Worm (Caenorhabditis elegans) whole organism, early embryonic: ENCODE measurements around the gene flcn-1.
"Not testable (repeated sequence)": the region's sequence is repeated elsewhere in the genome, so short reads cannot be mapped to it uniquely, and the experiment has no call there.

Source experiments
- B0310.2 ChIP-seq: sonication (generic microtip); optimal IDR thresholded peaks from 2 replicates; lab custom pipeline; 2016; ENCODE audit warnings: mild to moderate bottlenecking, missing genetic modification characterization, missing compliant biosample characterization
- F13C5.2 ChIP-seq: sonication (generic microtip); optimal IDR thresholded peaks from 2 replicates; lab custom pipeline; 2017; ENCODE audit warnings: mild to moderate bottlenecking, missing genetic modification characterization, inconsistent platforms, missing compliant biosample characterization
- aly-1 ChIP-seq: sonication (generic microtip); optimal IDR thresholded peaks from 2 replicates; lab custom pipeline; 2016; ENCODE audit warnings: missing genetic modification characterization, missing compliant biosample characterization
- ama-1 ChIP-seq: fragments of 150-350 bp; optimal IDR thresholded peaks from 2 replicates; lab custom pipeline; 2014
- ceh-13 ChIP-seq: fragments of 200-800 bp; sonication (Bioruptor generic); optimal IDR thresholded peaks from 2 replicates; lab custom pipeline; 2018; ENCODE audit warnings: mild to moderate bottlenecking, missing genetic modification characterization, missing compliant biosample characterization
- ceh-36 ChIP-seq: sonication (generic microtip); optimal IDR thresholded peaks from 2 replicates; lab custom pipeline; 2016; ENCODE audit warnings: missing genetic modification characterization, inconsistent platforms, missing compliant biosample characterization
- ets-7 ChIP-seq: sonication (generic microtip); optimal IDR thresholded peaks from 2 replicates; lab custom pipeline; 2016; ENCODE audit warnings: missing genotype, missing genetic modification characterization, missing compliant biosample characterization
- flt-1 ChIP-seq: fragments of 200-800 bp; sonication (Bioruptor generic); IDR thresholded peaks from 2 replicates; pipeline ENCODE4 v1.3.6; 2022; ENCODE audit warnings: missing genetic modification characterization, missing compliant biosample characterization
- hmbx-1 ChIP-seq: sonication (generic microtip); optimal IDR thresholded peaks from 2 replicates; lab custom pipeline; 2016; ENCODE audit warnings: mild to moderate bottlenecking, missing genetic modification characterization, missing compliant biosample characterization
- hmg-4 ChIP-seq: fragments of 200-800 bp; sonication (Bioruptor generic); optimal IDR thresholded peaks from 2 replicates; lab custom pipeline; 2018; ENCODE audit warnings: mild to moderate bottlenecking, missing genetic modification characterization, missing compliant biosample characterization
- hnd-1 ChIP-seq: sonication (generic microtip); optimal IDR thresholded peaks from 2 replicates; lab custom pipeline; 2016; ENCODE audit warnings: missing genetic modification characterization, missing compliant biosample characterization
- pes-1 ChIP-seq: fragments of 200-800 bp; sonication (Bioruptor generic); IDR thresholded peaks from 2 replicates; pipeline ENCODE4 v1.3.6; 2022; ENCODE audit warnings: missing genetic modification reagents, missing genetic modification characterization, missing compliant biosample characterization
- scrt-1 ChIP-seq: fragments of 200-800 bp; sonication (Bioruptor generic); IDR thresholded peaks from 2 replicates; pipeline ENCODE4 v1.3.6; 2022; ENCODE audit warnings: missing genetic modification characterization, missing compliant biosample characterization
- sea-1 ChIP-seq: fragments of 200-800 bp; sonication (Bioruptor generic); conservative IDR thresholded peaks from 2 replicates; pipeline ENCODE4 v1.3.6; 2022; ENCODE audit warnings: missing genetic modification characterization, missing compliant biosample characterization
- tbx-11 ChIP-seq: fragments of 200-800 bp; sonication (Bioruptor generic); IDR thresholded peaks from 2 replicates; pipeline ENCODE4 v1.3.6; 2022; ENCODE audit warnings: missing genetic modification characterization, missing compliant biosample characterization
- tbx-37 ChIP-seq: fragments of 200-800 bp; sonication (Bioruptor generic); conservative IDR thresholded peaks from 2 replicates; pipeline ENCODE4 v1.3.6; 2022; ENCODE audit warnings: missing genetic modification reagents, missing genetic modification characterization, missing compliant biosample characterization
- tra-4 ChIP-seq: sonication (generic microtip); optimal IDR thresholded peaks from 2 replicates; lab custom pipeline; 2017; ENCODE audit warnings: missing genetic modification characterization, missing compliant biosample characterization

The flcn-1 gene

ce11 chrII:6897507-6897906, 31.1 kb upstream of the flcn-1 start, which contains the start of gene C44B7.11:
Gene C44B7.11 (minus strand): TSS chrII:6897540.
- TF ChIP-seq ets-7 (tag; lab: Kevin White, UChicago) (no peak), scrt-1 (GFP tag; lab: Robert Waterston, UW) (no peak), sea-1 (GFP tag; lab: Robert Waterston, UW) (no peak), ama-1 (lab: Kevin White, UChicago) (no peak), tra-4 (tag; lab: Kevin White, UChicago) (no peak), aly-1 (tag; lab: Kevin White, UChicago) (no peak), tbx-11 (GFP tag; lab: Robert Waterston, UW) (no peak), B0310.2 (tag; lab: Kevin White, UChicago) (no peak), tbx-37 (GFP tag; lab: Robert Waterston, UW) (no peak), hmg-4 (no peak), hnd-1 (no peak), ceh-36 (no peak), ceh-13 (GFP tag; lab: Kevin White, UChicago) (no peak)

DNA sequence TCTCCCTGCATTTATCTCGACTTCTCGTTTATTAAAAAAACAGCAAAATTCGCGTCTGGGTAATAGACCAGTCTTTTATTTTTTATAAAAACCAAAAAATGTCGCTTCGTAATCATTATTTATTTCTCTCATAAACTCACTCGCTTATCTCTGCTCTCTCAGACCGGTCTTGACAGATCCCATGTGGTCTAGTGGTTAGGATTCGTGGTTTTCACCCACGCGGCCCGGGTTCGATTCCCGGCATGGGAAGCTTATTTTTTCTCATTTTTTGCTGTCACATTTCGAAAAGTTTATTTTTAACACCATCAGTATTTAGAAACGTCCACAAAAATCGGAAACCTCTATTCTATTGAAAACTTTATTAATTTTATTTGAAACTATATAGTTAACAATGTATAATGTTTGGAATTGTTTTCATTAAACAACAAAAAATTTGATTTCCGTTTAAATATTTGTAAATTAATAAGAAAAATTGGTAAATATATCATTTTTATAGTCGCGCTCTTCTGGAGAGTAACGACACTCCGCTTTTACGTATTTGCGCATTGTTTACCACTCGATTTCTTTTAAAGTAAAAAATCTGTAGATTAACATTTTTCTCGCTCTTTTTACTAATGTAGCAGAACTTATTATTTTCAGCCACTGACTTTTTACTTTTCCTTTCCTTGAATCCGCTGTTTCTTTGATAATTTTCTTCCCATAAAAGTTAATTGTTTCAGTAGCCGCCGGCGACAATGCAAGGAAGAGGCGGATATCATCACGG, 30.4 kb upstream of the flcn-1 start, which contains the start of gene hrpl-1:
Gene hrpl-1, plus strand, starts transcription at position 713 of the 763 bp plus-strand sequence.
- TF ChIP-seq flt-1 (GFP tag; lab: Robert Waterston, UW) (peak; percentile 74), aly-1 (tag; lab: Kevin White, UChicago) (peak; percentile 25), ama-1 (lab: Kevin White, UChicago) (no peak), scrt-1 (GFP tag; lab: Robert Waterston, UW) (peak; percentile 80), pes-1 (GFP tag; lab: Robert Waterston, UW) (no peak; the same call in 1 of the 2 replicates), tbx-37 (GFP tag; lab: Robert Waterston, UW) (no peak; the same call in 1 of the 2 replicates), tbx-11 (GFP tag; lab: Robert Waterston, UW) (peak; percentile 69), hmbx-1 (tag; lab: Kevin White, UChicago) (peak; percentile 4), hnd-1 (peak; percentile 3), hmg-4 (peak; percentile 63), F13C5.2 (tag; lab: Kevin White, UChicago) (no peak), ets-7 (tag; lab: Kevin White, UChicago) (no peak), ceh-36 (peak; percentile 89), sea-1 (GFP tag; lab: Robert Waterston, UW) (0 out of 2 replicates have a peak, but pooled peaks have one; percentile 72), ceh-13 (GFP tag; lab: Kevin White, UChicago) (peak; percentile 27), B0310.2 (tag; lab: Kevin White, UChicago) (no peak), tra-4 (tag; lab: Kevin White, UChicago) (no peak)

DNA sequence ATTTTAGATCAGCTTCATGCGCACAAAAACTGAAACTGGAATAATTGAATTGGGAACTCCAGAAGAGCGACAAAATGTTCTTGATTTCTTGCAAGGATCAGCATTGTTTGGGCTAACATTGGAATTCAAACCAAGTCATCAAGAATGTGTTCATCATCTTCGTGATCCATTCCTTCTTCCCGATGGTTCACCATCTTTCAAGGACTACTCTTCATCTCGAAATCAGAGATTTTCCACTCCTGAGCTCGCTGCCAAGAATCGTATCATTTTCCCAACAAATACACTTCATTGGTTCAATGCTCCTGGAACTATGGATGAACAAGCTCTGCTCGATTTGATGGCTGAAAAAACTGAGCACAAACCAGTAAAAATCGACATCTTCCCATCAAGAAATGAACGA, 27.9 kb upstream of the flcn-1 start:
- no peak for TF ChIP-seq flt-1 (GFP tag; lab: Robert Waterston, UW)
- no peak for TF ChIP-seq hmbx-1 (tag; lab: Kevin White, UChicago)
- no peak for TF ChIP-seq scrt-1 (GFP tag; lab: Robert Waterston, UW)
- no peak for TF ChIP-seq ama-1 (lab: Kevin White, UChicago)
- no peak for TF ChIP-seq F13C5.2 (tag; lab: Kevin White, UChicago)
- no peak for TF ChIP-seq ceh-36
- no peak for TF ChIP-seq aly-1 (tag; lab: Kevin White, UChicago)
- TF ChIP-seq hmg-4, result no peak
- no peak for TF ChIP-seq ets-7 (tag; lab: Kevin White, UChicago)

DNA sequence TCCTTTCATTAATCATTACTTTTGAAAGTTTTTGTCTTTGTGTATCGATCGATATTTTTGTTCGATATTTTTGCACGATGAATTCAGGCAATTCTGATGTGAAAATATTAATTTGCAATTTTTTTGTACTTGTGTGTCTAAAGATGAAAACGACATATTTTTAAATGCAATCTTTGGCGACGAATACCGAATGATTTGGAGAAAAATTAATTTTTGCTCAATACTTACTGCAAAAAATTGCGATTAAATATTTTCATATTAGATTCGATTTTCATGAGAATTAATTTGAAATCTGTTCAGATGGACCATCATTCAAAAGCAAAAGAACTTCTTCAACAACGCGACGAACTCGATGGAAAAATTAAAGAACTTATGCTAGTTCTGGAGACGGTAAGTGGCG, 26.8 kb upstream of the flcn-1 start, which contains the start of gene psmd-9:
Gene psmd-9, plus strand, starts transcription at position 301 of the 400 bp plus-strand sequence.
- no peak for TF ChIP-seq tbx-11 (GFP tag; lab: Robert Waterston, UW)
- no peak for TF ChIP-seq flt-1 (GFP tag; lab: Robert Waterston, UW)

DNA sequence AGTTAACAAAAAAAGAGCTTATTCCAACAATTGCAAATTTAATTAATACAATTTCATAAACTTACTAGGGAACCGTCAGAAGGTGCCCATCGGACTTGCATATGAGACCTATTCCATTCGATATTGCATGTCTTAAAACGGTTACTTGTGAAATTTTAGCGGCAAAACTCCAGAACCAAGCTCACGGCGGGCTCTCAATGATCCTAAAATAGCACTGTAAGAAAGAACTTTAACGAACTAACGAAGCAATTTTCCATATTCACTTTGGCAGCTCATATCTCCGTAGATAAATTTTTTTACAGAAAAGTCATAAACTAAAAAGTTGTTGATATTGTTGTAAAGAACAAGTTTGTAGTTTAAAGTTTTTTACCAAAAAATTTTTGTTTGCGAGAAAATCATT, 20.9 kb upstream of the flcn-1 start, which contains the start of gene B0252.3:
Gene B0252.3, minus strand, starts transcription at position 101 of the 400 bp plus-strand sequence.
- TF ChIP-seq scrt-1 (GFP tag; lab: Robert Waterston, UW); sea-1 (GFP tag; lab: Robert Waterston, UW); tra-4 (tag; lab: Kevin White, UChicago): not testable (repeated sequence)

DNA sequence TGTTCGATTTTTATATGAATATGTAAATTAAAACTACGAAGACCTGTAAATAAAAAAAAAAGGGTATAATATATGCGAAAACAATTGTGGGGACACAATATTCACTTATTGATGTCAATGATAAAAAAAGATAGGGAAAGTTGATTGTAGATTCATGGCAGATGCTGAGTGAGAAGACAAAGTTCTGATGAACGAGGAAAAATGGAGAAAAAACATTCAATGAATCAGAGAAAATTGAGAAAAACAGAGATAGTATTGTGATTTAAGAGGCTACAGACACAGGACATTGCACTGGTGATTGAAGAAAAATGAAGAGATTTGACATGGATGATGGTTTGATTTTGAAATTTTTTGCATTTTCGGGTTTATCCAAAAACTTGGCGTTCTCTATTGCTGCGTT, 19.9 kb upstream of the flcn-1 start:
- no peak for TF ChIP-seq tra-4 (tag; lab: Kevin White, UChicago)
- TF ChIP-seq flt-1 (GFP tag; lab: Robert Waterston, UW), result no peak
- TF ChIP-seq ceh-36, result no peak
- TF ChIP-seq ceh-13 (GFP tag; lab: Kevin White, UChicago), result no peak
- no peak for TF ChIP-seq tbx-37 (GFP tag; lab: Robert Waterston, UW)
- TF ChIP-seq hnd-1, result no peak
- TF ChIP-seq ama-1 (lab: Kevin White, UChicago), result no peak
- no peak for TF ChIP-seq tbx-11 (GFP tag; lab: Robert Waterston, UW)
- no peak for TF ChIP-seq B0310.2 (tag; lab: Kevin White, UChicago)
- TF ChIP-seq hmg-4, result no peak
- TF ChIP-seq scrt-1 (GFP tag; lab: Robert Waterston, UW), result no peak
- TF ChIP-seq sea-1 (GFP tag; lab: Robert Waterston, UW), result no peak
- TF ChIP-seq ets-7 (tag; lab: Kevin White, UChicago), result no peak
- no peak for TF ChIP-seq aly-1 (tag; lab: Kevin White, UChicago)
- no peak for TF ChIP-seq hmbx-1 (tag; lab: Kevin White, UChicago)
- no peak for TF ChIP-seq pes-1 (GFP tag; lab: Robert Waterston, UW)
- no peak for TF ChIP-seq F13C5.2 (tag; lab: Kevin White, UChicago)

DNA sequence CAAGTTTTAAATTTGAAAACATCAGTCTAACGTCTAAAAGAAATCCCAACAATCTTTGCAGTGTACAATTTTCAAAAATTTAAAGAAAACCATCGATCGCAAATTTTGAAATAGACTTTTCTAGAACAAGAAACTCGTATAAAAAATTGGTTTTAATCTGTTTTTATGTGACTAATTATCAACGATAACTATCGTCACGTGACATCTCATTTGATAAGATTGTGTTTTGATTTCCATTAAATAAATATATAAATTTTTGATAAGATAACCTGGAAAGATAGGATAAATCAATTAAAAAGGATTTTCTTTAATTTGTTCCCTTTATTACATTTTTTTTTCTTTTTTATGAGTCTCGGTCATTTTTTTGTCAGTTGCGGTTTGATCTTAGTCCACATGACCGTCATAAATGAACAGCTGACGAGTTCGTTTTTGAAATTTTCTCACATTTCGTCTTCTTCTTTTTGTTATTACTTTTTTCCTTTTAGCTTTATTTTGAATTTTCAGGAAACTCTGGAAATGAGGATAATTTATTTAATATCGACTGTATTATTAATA, 18.9 kb upstream of the flcn-1 start, which contains the start of gene asm-1:
Gene asm-1, plus strand, starts transcription at position 505 of the 555 bp plus-strand sequence.
- TF ChIP-seq tbx-11 (GFP tag; lab: Robert Waterston, UW) (no peak), pes-1 (GFP tag; lab: Robert Waterston, UW) (no peak), B0310.2 (tag; lab: Kevin White, UChicago) (no peak), tbx-37 (GFP tag; lab: Robert Waterston, UW) (no peak), hmg-4 (no peak), hnd-1 (no peak), ceh-13 (GFP tag; lab: Kevin White, UChicago) (no peak), scrt-1 (GFP tag; lab: Robert Waterston, UW) (no peak), flt-1 (GFP tag; lab: Robert Waterston, UW) (no peak)
